Fruit fly (Drosophila melanogaster) whole organism, pupa: Measurements from ENCODE around the gene ND-20.

Experiments
- CG10348 ChIP-seq: fragments of 200-800 bp; sonication (Bioruptor generic); IDR thresholded peaks from 2 replicates; pipeline ENCODE4 v1.3.6; 2022; ENCODE audit warnings: missing biosample characterization, missing genetic modification characterization
- CG12605 ChIP-seq: fragments of 200-800 bp; sonication (Bioruptor generic); IDR thresholded peaks from 2 replicates; pipeline ENCODE4 v1.3.6; 2022; ENCODE audit warnings: missing biosample characterization, missing genetic modification characterization
- CG13204 ChIP-seq: fragments of 200-800 bp; sonication (Bioruptor generic); optimal IDR thresholded peaks from 2 replicates; lab custom pipeline; 2018; ENCODE audit warnings: missing biosample characterization, mild to moderate bottlenecking, missing genetic modification characterization, moderate library complexity
- CG14655 ChIP-seq: fragments of 200-800 bp; sonication (Bioruptor generic); optimal IDR thresholded peaks from 3 replicates; lab custom pipeline; 2017; ENCODE audit warnings: mild to moderate bottlenecking, missing biosample characterization, missing genetic modification reagents, missing genetic modification characterization
- CG15710 ChIP-seq: fragments of 200-800 bp; sonication (Bioruptor generic); optimal IDR thresholded peaks from 2 replicates; lab custom pipeline; 2018; ENCODE audit warnings: missing biosample characterization, mild to moderate bottlenecking, missing genetic modification characterization, moderate library complexity
- CG17806 ChIP-seq: fragments of 200-800 bp; sonication (Bioruptor generic); optimal IDR thresholded peaks from 2 replicates; lab custom pipeline; 2018; ENCODE audit warnings: missing biosample characterization, mild to moderate bottlenecking, missing genetic modification characterization, moderate library complexity
- CG32121 ChIP-seq: fragments of 200-800 bp; sonication (Bioruptor generic); IDR thresholded peaks from 2 replicates; pipeline ENCODE4 v1.3.6; 2022; ENCODE audit warnings: missing biosample characterization, missing genetic modification characterization
- CG34367 ChIP-seq: fragments of 200-800 bp; sonication (Bioruptor generic); optimal IDR thresholded peaks from 2 replicates; lab custom pipeline; 2018; ENCODE audit warnings: missing biosample characterization, mild to moderate bottlenecking, missing genetic modification characterization
- CG4496 ChIP-seq: fragments of 200-800 bp; sonication (Bioruptor generic); IDR thresholded peaks from 3 replicates; pipeline ENCODE4 v1.3.6; 2022; ENCODE audit warnings: missing biosample characterization, missing genetic modification characterization
- CG8159 ChIP-seq: fragments of 200-800 bp; sonication (Bioruptor generic); optimal IDR thresholded peaks from 3 replicates; lab custom pipeline; 2018; ENCODE audit warnings: missing biosample characterization, mild to moderate bottlenecking, missing genetic modification characterization, moderate library complexity
- CG8301 ChIP-seq: fragments of 200-800 bp; sonication (Bioruptor generic); optimal IDR thresholded peaks from 2 replicates; lab custom pipeline; 2018; ENCODE audit warnings: missing biosample characterization, mild to moderate bottlenecking, missing genetic modification characterization
- CG9948 ChIP-seq: fragments of 200-800 bp; sonication (Bioruptor generic); optimal IDR thresholded peaks from 2 replicates; lab custom pipeline; 2018; ENCODE audit warnings: missing biosample characterization, mild to moderate bottlenecking, missing genetic modification characterization, moderate library complexity
- D1 ChIP-seq: fragments of 200-800 bp; sonication (Bioruptor generic); optimal IDR thresholded peaks from 2 replicates; lab custom pipeline; 2018; ENCODE audit warnings: missing biosample characterization, mild to moderate bottlenecking, missing genetic modification characterization, moderate library complexity
- EcR ChIP-seq: fragments of 200-800 bp; sonication (Bioruptor generic); optimal IDR thresholded peaks from 3 replicates; lab custom pipeline; 2019; ENCODE audit warnings: missing biosample characterization, missing genetic modification characterization, mild to moderate bottlenecking, moderate library complexity, missing genetic modification reagents
- Ets98B ChIP-seq: fragments of 200-800 bp; sonication (Bioruptor generic); IDR thresholded peaks from 2 replicates; pipeline ENCODE4 v1.3.6; 2022; ENCODE audit warnings: missing biosample characterization, missing genetic modification characterization
- Pif1A ChIP-seq: fragments of 200-800 bp; sonication (Bioruptor generic); optimal IDR thresholded peaks from 3 replicates; lab custom pipeline; 2016; ENCODE audit warnings: missing biosample characterization, missing genetic modification characterization
- Pif1B ChIP-seq: fragments of 200-800 bp; sonication (Bioruptor generic); optimal IDR thresholded peaks from 3 replicates; lab custom pipeline; 2016; ENCODE audit warnings: missing biosample characterization, missing genetic modification characterization
- Snoo ChIP-seq: fragments of 200-800 bp; sonication (Bioruptor generic); optimal IDR thresholded peaks from 3 replicates; lab custom pipeline; 2017; ENCODE audit warnings: missing biosample characterization, mild to moderate bottlenecking, missing genetic modification characterization, inconsistent platforms
- fd96Ca ChIP-seq: fragments of 200-800 bp; sonication (Bioruptor generic); IDR thresholded peaks from 3 replicates; pipeline ENCODE4 v1.3.6; 2022; ENCODE audit warnings: missing biosample characterization, missing genetic modification characterization
- gl ChIP-seq: fragments of 200-800 bp; sonication (Bioruptor generic); optimal IDR thresholded peaks from 2 replicates; lab custom pipeline; 2018; ENCODE audit warnings: missing biosample characterization, mild to moderate bottlenecking, missing genetic modification characterization
- rn ChIP-seq: fragments of 200-800 bp; sonication (Bioruptor generic); IDR thresholded peaks from 2 replicates; pipeline ENCODE4 v1.3.6; 2022; ENCODE audit warnings: missing biosample characterization, missing genetic modification characterization

The ND-20 gene

dm6 chrX:15969577-15969976, 17.0 kb downstream of the ND-20 start:
- TF ChIP-seq Ets98B (GFP tag; lab: Robert Waterston, UW): no peak

- TF ChIP-seq Pif1B (GFP tag; lab: Kevin White, UChicago) (no peak), Ets98B (GFP tag; lab: Robert Waterston, UW) (no peak), CG32121 (GFP tag; lab: Robert Waterston, UW) (no peak), D1 (tag; lab: Kevin White, UChicago) (no peak), Pif1A (no peak), CG12605 (GFP tag; lab: Robert Waterston, UW) (no peak), CG13204 (no peak), CG8301 (tag; lab: Kevin White, UChicago) (no peak), Snoo (tag; lab: Kevin White, UChicago) (no peak), CG15710 (tag; lab: Kevin White, UChicago) (no peak)
These were observed 36.6 kb downstream of the ND-20 start for dm6 chrX:15950056-15950455.

- TF ChIP-seq CG12605 (GFP tag; lab: Robert Waterston, UW) (no peak), CG17806 (tag; lab: Kevin White, UChicago) (no peak), EcR (GFP tag; lab: Kevin White, UChicago) (no peak), CG34367 (tag; lab: Kevin White, UChicago) (no peak), CG15710 (tag; lab: Kevin White, UChicago) (no peak), CG10348 (GFP tag; lab: Robert Waterston, UW) (no peak), Pif1B (GFP tag; lab: Kevin White, UChicago) (no peak), CG8159 (tag; lab: Kevin White, UChicago) (no peak), D1 (tag; lab: Kevin White, UChicago) (peak; percentile 24)
These were observed 41.8 kb downstream of the ND-20 start, which contains the start of gene Rrp47 for dm6 chrX:15944735-15945323. Rrp47 (plus strand) TSS chrX:15944897.

dm6 chrX:15941527-15941926, 45.1 kb downstream of the ND-20 start:
- no peak for TF ChIP-seq CG8159 (tag; lab: Kevin White, UChicago)
- no peak for TF ChIP-seq EcR (GFP tag; lab: Kevin White, UChicago)
- TF ChIP-seq CG32121 (GFP tag; lab: Robert Waterston, UW): no peak
- no peak for TF ChIP-seq Pif1A
- TF ChIP-seq gl (tag; lab: Kevin White, UChicago): no peak
- no peak for TF ChIP-seq CG4496 (GFP tag; lab: Robert Waterston, UW)
- TF ChIP-seq fd96Ca (GFP tag; lab: Robert Waterston, UW): no peak
- TF ChIP-seq CG10348 (GFP tag; lab: Robert Waterston, UW): no peak
- TF ChIP-seq CG17806 (tag; lab: Kevin White, UChicago): no peak
- TF ChIP-seq D1 (tag; lab: Kevin White, UChicago): no peak
- no peak for TF ChIP-seq CG9948
- TF ChIP-seq Pif1B (GFP tag; lab: Kevin White, UChicago): no peak
- TF ChIP-seq, all 21 proteins: peak for 0

dm6 chrX:15940956-15941246, 45.7 kb downstream of the ND-20 start, which contains the start of gene CG8924:
CG8924 (plus strand) TSS chrX:15941077.
- TF ChIP-seq EcR (GFP tag; lab: Kevin White, UChicago): no peak
- no peak for TF ChIP-seq CG12605 (GFP tag; lab: Robert Waterston, UW)
- no peak for TF ChIP-seq Pif1B (GFP tag; lab: Kevin White, UChicago)
- TF ChIP-seq CG8301 (tag; lab: Kevin White, UChicago): no peak
- no peak for TF ChIP-seq Snoo (tag; lab: Kevin White, UChicago)
- no peak for TF ChIP-seq rn (GFP tag; lab: Robert Waterston, UW)
- TF ChIP-seq CG17806 (tag; lab: Kevin White, UChicago): no peak
- TF ChIP-seq CG9948: no peak
- TF ChIP-seq gl (tag; lab: Kevin White, UChicago): no peak

- TF ChIP-seq CG17806 (tag; lab: Kevin White, UChicago) (no peak), CG34367 (tag; lab: Kevin White, UChicago) (no peak), Snoo (tag; lab: Kevin White, UChicago) (no peak), CG32121 (GFP tag; lab: Robert Waterston, UW) (no peak), gl (tag; lab: Kevin White, UChicago) (no peak), CG8159 (tag; lab: Kevin White, UChicago) (no peak), EcR (GFP tag; lab: Kevin White, UChicago) (no peak), CG9948 (no peak), CG8301 (tag; lab: Kevin White, UChicago) (no peak), CG12605 (GFP tag; lab: Robert Waterston, UW) (no peak), D1 (tag; lab: Kevin White, UChicago) (no peak), CG14655 (GFP tag; lab: Kevin White, UChicago) (no peak), Pif1B (GFP tag; lab: Kevin White, UChicago) (no peak), CG10348 (GFP tag; lab: Robert Waterston, UW) (no peak), Ets98B (GFP tag; lab: Robert Waterston, UW) (no peak), CG15710 (tag; lab: Kevin White, UChicago) (no peak), CG4496 (GFP tag; lab: Robert Waterston, UW) (no peak)
These were observed 46.3 kb downstream of the ND-20 start, which contains the start of gene Stim for dm6 chrX:15940105-15940955. Stim (minus strand) TSS chrX:15940451.
